Worm (Caenorhabditis elegans) whole organism, L4 larva: ENCODE data around the gene ergo-1.

Experiments used
- F49E8.2 ChIP-seq: sonication (generic microtip); optimal IDR thresholded peaks from 2 replicates; lab custom pipeline; 2016; ENCODE audit warnings: missing compliant biosample characterization, mild to moderate bottlenecking, missing genetic modification characterization, borderline replicate concordance
- ama-1 ChIP-seq: fragments of 150-350 bp; optimal IDR thresholded peaks from 2 replicates; lab custom pipeline; 2014; ENCODE audit warnings: inconsistent platforms, mixed read lengths
- cey-2 ChIP-seq: sonication (generic microtip); optimal IDR thresholded peaks from 3 replicates; lab custom pipeline; 2017; ENCODE audit warnings: missing genetic modification characterization, mild to moderate bottlenecking, missing compliant biosample characterization, antibody characterized with exemption, borderline replicate concordance; ENCODE audit not compliant: insufficient read depth
- daf-16 ChIP-seq, 3 experiments: sonication (generic microtip); optimal IDR thresholded peaks; 2 replicates each; lab custom pipeline; 2016 to 2017; ENCODE audit warnings: missing genetic modification characterization in 3 of 3, missing genetic modification reagents in 3 of 3, mild to moderate bottlenecking in 2 of 3, missing compliant biosample characterization in 2 of 3, missing biosample characterization in 1 of 3, moderate library complexity in 1 of 3
- dmd-8 ChIP-seq: fragments of 200-800 bp; sonication (Bioruptor generic); IDR thresholded peaks from 2 replicates; pipeline ENCODE4 v1.3.6; 2022; ENCODE audit warnings: missing genetic modification characterization, missing compliant biosample characterization
- egl-43 ChIP-seq: fragments of 200-800 bp; sonication (Bioruptor generic); IDR thresholded peaks from 2 replicates; pipeline ENCODE4 v1.3.6; 2022; ENCODE audit warnings: missing genetic modification reagents, missing genetic modification characterization, missing compliant biosample characterization
- lir-3 ChIP-seq: sonication (generic microtip); optimal IDR thresholded peaks from 2 replicates; lab custom pipeline; 2016; ENCODE audit warnings: mild to moderate bottlenecking, missing genetic modification characterization, missing compliant biosample characterization
- lsy-2 ChIP-seq, 2 experiments: fragments of 150-350 bp in 1 of 2; sonication (generic microtip) in 1 of 2; optimal IDR thresholded peaks; 2 replicates each; lab custom pipeline; 2014 to 2017; ENCODE audit warnings: missing biosample characterization in 2 of 2, missing genetic modification characterization in 2 of 2
- madf-5 ChIP-seq, 2 experiments: fragments of 200-800 bp; sonication (Bioruptor generic); IDR thresholded peaks; 2 replicates each; pipeline ENCODE4 v1.3.6; 2022; ENCODE audit warnings: missing compliant biosample characterization in 2 of 2, missing genetic modification characterization in 2 of 2
- mdl-1 ChIP-seq, 2 experiments: fragments of 150-350 bp in 1 of 2; sonication (generic microtip) in 1 of 2; optimal IDR thresholded peaks; 2 replicates each; lab custom pipeline; 2014 to 2017; ENCODE audit warnings: missing biosample characterization in 2 of 2, missing genetic modification characterization in 2 of 2
- nhr-237 ChIP-seq: sonication (generic microtip); optimal IDR thresholded peaks from 2 replicates; lab custom pipeline; 2017; ENCODE audit warnings: missing biosample characterization, missing genetic modification characterization
- spr-3 ChIP-seq: fragments of 200-800 bp; sonication (Bioruptor generic); optimal IDR thresholded peaks from 2 replicates; lab custom pipeline; 2018; ENCODE audit warnings: mild to moderate bottlenecking, missing genetic modification characterization, missing compliant biosample characterization

- TF ChIP-seq nhr-237 (tag; lab: Kevin White, UChicago) (no peak), spr-3 (GFP tag; lab: Kevin White, UChicago) (no peak), lsy-2 (tag; optimal IDR thresholded peaks at IDR 0.05; lab: Kevin White, UChicago) (no peak), lir-3 (tag; lab: Kevin White, UChicago) (no peak), F49E8.2 (tag; lab: Kevin White, UChicago) (no peak), mdl-1 (tag; optimal IDR thresholded peaks at IDR 0.05; lab: Kevin White, UChicago) (no peak), daf-16 (GFP tag; optimal IDR thresholded peaks at IDR 0.05; lab: Kevin White, UChicago) (no peak), daf-16 (tag; optimal IDR thresholded peaks at IDR 0.05; lab: Kevin White, UChicago) (no peak), dmd-8 (GFP tag; lab: Robert Waterston, UW) (no peak), ama-1 (lab: Kevin White, UChicago) (no peak), cey-2 (tag; lab: Kevin White, UChicago) (no peak), egl-43 (no peak), madf-5 (GFP tag; IDR thresholded peaks at IDR 0.05; lab: Robert Waterston, UW) (no peak)
These were observed 5.0 kb downstream of the ergo-1 start for ce11 chrV:1013637-1014036.
